Worm (Caenorhabditis elegans): Measurements from ENCODE around the gene pap-1.
A peak's percentile ranks its signal among the peaks of the same experiment; 100 is the strongest.

The pap-1 gene

DNA sequence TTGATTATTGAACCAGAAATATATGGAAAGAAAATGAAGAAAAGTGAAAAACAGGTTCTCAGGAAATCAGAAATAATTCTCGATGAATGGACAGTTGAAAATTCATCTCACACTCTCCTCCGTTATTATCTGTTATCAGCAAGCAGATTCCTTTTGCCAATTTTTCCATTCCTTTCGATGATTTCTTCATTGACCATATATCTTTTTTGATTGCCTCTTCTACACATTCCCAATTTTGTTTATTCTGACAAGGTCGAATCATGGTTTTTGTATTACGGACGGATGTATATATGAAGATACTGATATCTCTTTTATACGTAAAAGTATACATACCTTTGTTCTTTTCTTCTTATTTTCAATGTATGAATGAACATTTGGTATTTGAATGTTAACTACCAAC is 18.9 kb downstream of the pap-1 start:
- TF ChIP-seq cog-1 (tag; optimal IDR thresholded peaks at IDR 0.05) (no peak), ztf-29 (GFP tag; IDR thresholded peaks at IDR 0.05) (no peak), T22C8.4 (GFP tag; IDR thresholded peaks at IDR 0.05) (no peak), klf-2 (GFP tag; conservative IDR thresholded peaks at IDR 0.05) (no peak), ztf-23 (GFP tag; IDR thresholded peaks at IDR 0.05) (no peak), ref-1 (GFP tag; conservative IDR thresholded peaks at IDR 0.05) (no peak), med-1 (GFP tag; optimal IDR thresholded peaks at IDR 0.05; ENCODE audit: insufficient read depth) (no peak), flt-1 (GFP tag; IDR thresholded peaks at IDR 0.05) (no peak), tab-1 (GFP tag; IDR thresholded peaks at IDR 0.05) (no peak)

DNA sequence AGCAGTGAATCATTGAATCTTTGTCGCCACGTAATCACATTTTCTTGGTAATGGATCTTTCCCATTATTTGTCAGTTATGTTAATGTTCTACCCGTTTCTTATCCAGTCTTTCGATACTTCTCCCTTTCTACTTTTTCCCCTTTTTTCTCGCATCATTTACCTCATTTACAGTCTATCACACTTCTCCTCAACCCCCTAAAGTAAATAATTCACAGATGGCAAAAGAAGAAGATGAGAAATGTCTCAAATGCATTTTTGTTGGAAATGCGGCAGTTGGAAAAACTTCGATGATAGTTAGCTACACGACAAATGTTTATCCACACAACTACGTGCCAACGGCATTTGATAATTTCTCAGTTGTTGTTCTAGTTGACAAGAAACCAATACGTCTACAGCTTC is 20.3 kb downstream of the pap-1 start, which contains the start of gene chw-1:
chw-1 (plus strand) TSS at position 217 of the 400 bp plus-strand sequence.
- TF ChIP-seq T22C8.4 (GFP tag; IDR thresholded peaks at IDR 0.05): no peak
- no peak for TF ChIP-seq klf-2 (GFP tag; conservative IDR thresholded peaks at IDR 0.05)

DNA sequence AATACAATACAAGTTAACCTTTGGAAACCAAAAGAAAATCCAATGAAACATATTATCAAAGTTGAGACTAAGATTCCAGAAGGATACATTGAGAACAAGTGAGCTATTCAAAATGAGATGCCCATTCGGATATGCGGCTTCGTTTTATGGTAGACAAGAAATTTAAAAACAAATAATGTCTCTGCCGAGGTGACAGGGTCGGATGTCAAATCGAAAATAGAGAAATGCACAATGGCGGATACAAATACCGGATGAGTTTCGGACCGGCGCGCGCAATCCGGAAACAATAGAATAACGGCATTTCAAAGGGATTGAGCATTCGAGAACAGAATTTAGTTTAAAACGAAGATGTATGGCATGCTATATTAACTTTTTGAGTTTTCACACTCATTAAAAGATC is 21.5 kb downstream of the pap-1 start, which contains the start of gene F22E12.3:
F22E12.3 (minus strand) TSS at position 101 of the 400 bp plus-strand sequence.
- no peak for TF ChIP-seq med-1 (GFP tag; optimal IDR thresholded peaks at IDR 0.05; ENCODE audit: insufficient read depth)
- TF ChIP-seq ztf-29 (GFP tag; IDR thresholded peaks at IDR 0.05): no peak
- no peak for TF ChIP-seq flt-1 (GFP tag; IDR thresholded peaks at IDR 0.05)
- no peak for TF ChIP-seq tab-1 (GFP tag; IDR thresholded peaks at IDR 0.05)
- no peak for TF ChIP-seq ref-1 (GFP tag; conservative IDR thresholded peaks at IDR 0.05)
- TF ChIP-seq klf-2 (GFP tag; conservative IDR thresholded peaks at IDR 0.05): no peak
- no peak for TF ChIP-seq cog-1 (tag; optimal IDR thresholded peaks at IDR 0.05)
- TF ChIP-seq ztf-23 (GFP tag; IDR thresholded peaks at IDR 0.05): no peak
- no peak for TF ChIP-seq T22C8.4 (GFP tag; IDR thresholded peaks at IDR 0.05)

DNA sequence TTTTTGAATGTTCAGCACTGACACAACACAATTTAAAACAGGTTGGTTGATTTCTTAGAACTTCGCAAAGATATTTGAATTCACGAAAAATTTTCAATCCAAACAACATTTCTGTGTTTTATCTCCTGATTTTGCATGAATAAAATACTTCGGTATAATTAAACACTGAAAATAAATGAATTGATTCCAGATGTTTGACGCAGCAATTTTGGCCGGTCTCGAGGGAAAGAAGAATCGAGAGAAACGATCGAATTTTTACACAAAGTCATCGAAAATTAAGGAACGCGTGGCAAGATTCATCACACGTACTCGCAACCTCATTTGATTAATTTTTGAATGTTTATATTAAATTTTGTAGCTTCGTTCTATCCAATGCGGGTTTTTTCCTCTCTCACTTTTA is 22.4 kb downstream of the pap-1 start:
- TF ChIP-seq med-1 (GFP tag; optimal IDR thresholded peaks at IDR 0.05; ENCODE audit: insufficient read depth) (no peak), tab-1 (GFP tag; IDR thresholded peaks at IDR 0.05) (no peak), ztf-23 (GFP tag; IDR thresholded peaks at IDR 0.05) (no peak), klf-2 (GFP tag; conservative IDR thresholded peaks at IDR 0.05) (no peak), flt-1 (GFP tag; IDR thresholded peaks at IDR 0.05) (no peak), T22C8.4 (GFP tag; IDR thresholded peaks at IDR 0.05) (no peak), ref-1 (GFP tag; conservative IDR thresholded peaks at IDR 0.05) (no peak), ztf-29 (GFP tag; IDR thresholded peaks at IDR 0.05) (no peak), cog-1 (tag; optimal IDR thresholded peaks at IDR 0.05) (no peak)

DNA sequence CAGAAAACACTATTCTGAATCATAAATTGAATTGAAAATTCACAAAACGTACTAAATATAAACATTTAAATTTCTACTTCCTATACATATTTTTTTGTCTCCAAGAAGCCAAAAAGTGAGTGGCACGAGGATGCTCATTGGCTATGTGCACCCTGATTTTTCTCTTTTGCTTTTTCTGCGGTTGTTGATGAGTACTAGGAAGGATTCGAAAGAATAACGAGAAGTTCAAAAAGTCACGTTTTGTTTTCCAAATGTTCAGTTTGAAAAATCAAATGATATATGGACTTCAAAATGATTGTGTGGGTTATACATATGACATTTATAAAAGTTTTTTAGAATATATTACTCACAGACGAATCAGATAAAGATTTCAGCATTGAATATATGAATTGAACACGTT is 23.0 kb downstream of the pap-1 start:
- TF ChIP-seq tab-1 (GFP tag; IDR thresholded peaks at IDR 0.05): no peak
- TF ChIP-seq T22C8.4 (GFP tag; IDR thresholded peaks at IDR 0.05): no peak
- no peak for TF ChIP-seq klf-2 (GFP tag; conservative IDR thresholded peaks at IDR 0.05)
- no peak for TF ChIP-seq cog-1 (tag; optimal IDR thresholded peaks at IDR 0.05)
- no peak for TF ChIP-seq flt-1 (GFP tag; IDR thresholded peaks at IDR 0.05)
- TF ChIP-seq med-1 (GFP tag; optimal IDR thresholded peaks at IDR 0.05; ENCODE audit: insufficient read depth): no peak
- TF ChIP-seq ref-1 (GFP tag; conservative IDR thresholded peaks at IDR 0.05): no peak
- TF ChIP-seq ztf-29 (GFP tag; IDR thresholded peaks at IDR 0.05): no peak

DNA sequence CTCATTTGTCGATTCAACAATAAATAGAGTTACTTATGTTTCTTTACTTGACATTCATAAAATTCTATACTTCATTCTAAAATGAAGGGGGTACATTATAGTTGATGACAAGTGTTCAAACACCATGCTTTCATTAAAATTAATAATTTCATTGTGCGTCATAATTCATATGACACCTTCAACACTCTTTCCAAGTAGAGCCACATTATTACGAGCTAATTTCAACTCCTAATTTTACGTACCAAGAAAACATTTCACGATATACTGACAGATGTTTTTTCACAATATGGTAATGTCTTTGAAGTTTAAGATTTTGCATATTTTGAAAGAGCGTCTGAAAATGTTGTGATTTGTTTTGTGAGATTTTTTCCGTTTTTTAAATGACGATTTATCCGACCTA is 23.7 kb downstream of the pap-1 start:
- TF ChIP-seq ztf-29 (GFP tag; IDR thresholded peaks at IDR 0.05) (no peak), T22C8.4 (GFP tag; IDR thresholded peaks at IDR 0.05) (no peak), med-1 (GFP tag; optimal IDR thresholded peaks at IDR 0.05; ENCODE audit: insufficient read depth) (no peak), ztf-23 (GFP tag; IDR thresholded peaks at IDR 0.05) (no peak), klf-2 (GFP tag; conservative IDR thresholded peaks at IDR 0.05) (no peak), ref-1 (GFP tag; conservative IDR thresholded peaks at IDR 0.05) (no peak), cog-1 (tag; optimal IDR thresholded peaks at IDR 0.05) (no peak), flt-1 (GFP tag; IDR thresholded peaks at IDR 0.05) (no peak), tab-1 (GFP tag; IDR thresholded peaks at IDR 0.05) (no peak)

DNA sequence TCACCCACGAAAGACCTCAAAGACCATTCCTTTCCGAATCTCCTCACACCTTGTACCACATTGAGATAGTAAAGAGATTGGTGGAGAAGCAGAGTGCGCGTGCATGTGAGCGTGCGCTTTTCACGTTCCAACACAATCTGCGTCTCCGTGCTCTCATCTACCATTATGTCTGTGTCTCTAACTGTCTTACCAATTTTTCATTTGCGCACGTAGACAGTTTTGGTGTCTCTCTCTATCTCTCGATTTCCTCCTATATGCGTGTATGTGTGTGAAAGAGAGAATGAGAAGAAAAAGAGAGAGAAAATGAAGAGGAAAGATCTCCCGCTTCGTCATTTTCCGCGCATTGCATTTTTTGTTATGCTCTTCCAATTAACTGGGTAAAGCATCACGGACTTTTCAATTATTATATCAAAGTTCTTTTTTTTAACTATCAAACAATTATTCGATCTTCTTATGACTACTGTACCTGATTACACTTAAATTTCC is 24.9 kb downstream of the pap-1 start:
- no peak for TF ChIP-seq med-1 (GFP tag; optimal IDR thresholded peaks at IDR 0.05; ENCODE audit: insufficient read depth)
- TF ChIP-seq cog-1 (tag; optimal IDR thresholded peaks at IDR 0.05): peak; percentile 93
- TF ChIP-seq T22C8.4 (GFP tag; IDR thresholded peaks at IDR 0.05): no peak
- no peak for TF ChIP-seq tab-1 (GFP tag; IDR thresholded peaks at IDR 0.05)
- no peak for TF ChIP-seq ref-1 (GFP tag; conservative IDR thresholded peaks at IDR 0.05)
- no peak for TF ChIP-seq klf-2 (GFP tag; conservative IDR thresholded peaks at IDR 0.05)
- 0 out of 2 replicates have a peak, but pooled peaks have one; percentile 50 for TF ChIP-seq ztf-23 (GFP tag; IDR thresholded peaks at IDR 0.05)
- TF ChIP-seq flt-1 (GFP tag; IDR thresholded peaks at IDR 0.05): peak; percentile 72
- peak; percentile 38; the same call in 1 of the 2 replicates for TF ChIP-seq ztf-29 (GFP tag; IDR thresholded peaks at IDR 0.05)

DNA sequence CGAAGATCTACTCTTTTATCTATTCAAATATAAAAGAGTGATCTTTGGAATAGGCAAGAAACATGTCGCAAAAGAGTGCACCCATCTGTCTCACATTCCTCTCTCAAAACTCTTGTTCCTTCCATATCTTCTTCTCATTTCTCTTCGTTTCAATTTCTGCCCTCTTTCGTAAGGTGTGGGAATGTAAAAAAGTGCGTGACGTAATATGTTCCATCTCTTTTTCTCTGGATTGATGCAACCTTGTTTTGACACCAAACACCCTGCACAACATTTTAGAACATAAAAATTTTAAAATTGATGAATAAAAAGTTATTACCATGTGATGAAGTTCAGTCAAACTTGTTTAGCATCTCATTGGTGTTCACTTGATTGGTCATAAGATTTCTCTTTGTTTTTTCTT is 25.3 kb downstream of the pap-1 start:
- no peak for TF ChIP-seq flt-1 (GFP tag; IDR thresholded peaks at IDR 0.05)
- TF ChIP-seq T22C8.4 (GFP tag; IDR thresholded peaks at IDR 0.05): no peak
- TF ChIP-seq med-1 (GFP tag; optimal IDR thresholded peaks at IDR 0.05; ENCODE audit: insufficient read depth): no peak
- TF ChIP-seq ztf-23 (GFP tag; IDR thresholded peaks at IDR 0.05): no peak
- TF ChIP-seq tab-1 (GFP tag; IDR thresholded peaks at IDR 0.05): no peak
- TF ChIP-seq ztf-29 (GFP tag; IDR thresholded peaks at IDR 0.05): no peak
- TF ChIP-seq klf-2 (GFP tag; conservative IDR thresholded peaks at IDR 0.05): no peak
- no peak for TF ChIP-seq ref-1 (GFP tag; conservative IDR thresholded peaks at IDR 0.05)
- no peak for TF ChIP-seq cog-1 (tag; optimal IDR thresholded peaks at IDR 0.05)

DNA sequence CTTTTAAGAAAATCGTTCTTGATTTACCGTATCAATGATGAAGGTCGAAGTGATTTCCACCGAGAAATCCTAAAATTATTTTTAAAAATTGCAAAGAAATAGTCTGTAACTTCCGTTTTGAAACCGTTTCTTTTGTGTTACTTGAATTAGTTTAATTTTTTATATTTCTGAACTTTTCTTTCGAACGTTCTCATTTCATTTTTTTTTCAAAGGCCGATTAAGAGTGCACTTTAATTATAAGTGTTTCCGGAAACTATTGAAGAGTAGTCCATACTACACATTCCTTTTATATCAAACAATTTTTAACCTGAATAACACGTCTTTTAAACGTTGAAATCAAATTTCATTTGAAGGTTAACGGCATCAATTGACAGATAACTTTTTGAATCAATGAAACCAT is 25.9 kb downstream of the pap-1 start:
- TF ChIP-seq T22C8.4 (GFP tag; IDR thresholded peaks at IDR 0.05): no peak
- no peak for TF ChIP-seq ref-1 (GFP tag; conservative IDR thresholded peaks at IDR 0.05)
- no peak for TF ChIP-seq cog-1 (tag; optimal IDR thresholded peaks at IDR 0.05)
- no peak for TF ChIP-seq ztf-23 (GFP tag; IDR thresholded peaks at IDR 0.05)
- TF ChIP-seq klf-2 (GFP tag; conservative IDR thresholded peaks at IDR 0.05): no peak
- no peak for TF ChIP-seq ztf-29 (GFP tag; IDR thresholded peaks at IDR 0.05)
- no peak for TF ChIP-seq med-1 (GFP tag; optimal IDR thresholded peaks at IDR 0.05; ENCODE audit: insufficient read depth)
- no peak for TF ChIP-seq tab-1 (GFP tag; IDR thresholded peaks at IDR 0.05)

DNA sequence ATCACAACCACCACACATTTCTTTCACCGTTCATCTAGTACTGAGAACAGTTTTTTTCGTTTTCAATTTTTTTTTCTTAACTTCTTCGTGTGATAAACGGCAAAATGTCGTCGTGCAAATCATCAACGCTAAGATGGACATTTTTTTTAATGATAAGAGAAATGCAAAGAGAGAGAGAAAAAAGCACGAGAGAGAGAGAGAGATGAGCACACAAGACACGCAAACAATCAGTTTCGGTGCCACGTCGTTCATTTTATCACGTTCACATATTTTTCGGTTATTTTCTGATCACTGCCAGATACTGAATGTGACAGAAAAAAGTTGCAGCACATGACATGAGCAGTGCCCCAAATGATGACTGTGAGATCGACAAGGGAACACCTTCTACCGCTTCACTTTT is 26.4 kb downstream of the pap-1 start, which contains the start of gene egl-9:
egl-9 (plus strand) TSS at position 328 of the 400 bp plus-strand sequence.
- no peak for TF ChIP-seq cog-1 (tag; optimal IDR thresholded peaks at IDR 0.05)
- TF ChIP-seq ztf-29 (GFP tag; IDR thresholded peaks at IDR 0.05): no peak
- TF ChIP-seq ztf-23 (GFP tag; IDR thresholded peaks at IDR 0.05): no peak

Measured in whole organism, midembryonic.